Fruit fly (Drosophila melanogaster) whole organism, prepupa: ENCODE results near the gene PGRP-LC.

ENCODE experiments used
- CG10631 ChIP-seq: fragments of 200-800 bp; sonication (Bioruptor generic); optimal IDR thresholded peaks from 2 replicates; lab custom pipeline; 2016; ENCODE audit warnings: missing biosample characterization, missing genetic modification characterization
- CG11294 ChIP-seq: fragments of 200-800 bp; sonication (Bioruptor generic); IDR thresholded peaks from 2 replicates; pipeline ENCODE4 v1.3.6; 2022; ENCODE audit warnings: missing biosample characterization, missing genetic modification characterization
- CG11762 ChIP-seq: fragments of 200-800 bp; sonication (Bioruptor generic); optimal IDR thresholded peaks from 3 replicates; lab custom pipeline; 2016; ENCODE audit warnings: missing biosample characterization, missing genetic modification characterization; ENCODE audit not compliant: insufficient read depth
- CG1621 ChIP-seq: fragments of 200-800 bp; sonication (Bioruptor generic); optimal IDR thresholded peaks from 3 replicates; lab custom pipeline; 2018; ENCODE audit warnings: missing biosample characterization, mild to moderate bottlenecking, missing genetic modification characterization
- CG16779 ChIP-seq: fragments of 200-800 bp; sonication (Bioruptor generic); optimal IDR thresholded peaks from 3 replicates; lab custom pipeline; 2017; ENCODE audit warnings: missing biosample characterization, mild to moderate bottlenecking, missing genetic modification characterization
- CG3032 ChIP-seq: fragments of 200-800 bp; optimal IDR thresholded peaks from 2 replicates; lab custom pipeline; 2019; ENCODE audit warnings: missing biosample characterization, mild to moderate bottlenecking, missing genetic modification characterization, moderate library complexity
- CG32006 ChIP-seq: fragments of 200-800 bp; sonication (Bioruptor generic); optimal IDR thresholded peaks from 3 replicates; lab custom pipeline; 2017; ENCODE audit warnings: missing biosample characterization, mild to moderate bottlenecking, missing genetic modification characterization
- CG34406 ChIP-seq: fragments of 200-800 bp; sonication (Bioruptor generic); optimal IDR thresholded peaks from 3 replicates; lab custom pipeline; 2016; ENCODE audit warnings: missing biosample characterization, missing genetic modification characterization
- CG3919 ChIP-seq: fragments of 200-800 bp; sonication (Bioruptor generic); optimal IDR thresholded peaks from 3 replicates; lab custom pipeline; 2016; ENCODE audit warnings: missing biosample characterization, missing genetic modification characterization
- CG4318 ChIP-seq: fragments of 200-800 bp; sonication (Bioruptor generic); optimal IDR thresholded peaks from 3 replicates; lab custom pipeline; 2017; ENCODE audit warnings: missing biosample characterization, mild to moderate bottlenecking, missing genetic modification characterization
- CG6163 ChIP-seq: fragments of 200-800 bp; sonication (Bioruptor generic); IDR thresholded peaks from 3 replicates; pipeline ENCODE4 v1.3.6; 2022; ENCODE audit warnings: missing biosample characterization, missing genetic modification characterization
- CG6276 ChIP-seq: fragments of 200-800 bp; sonication (Bioruptor generic); optimal IDR thresholded peaks from 2 replicates; lab custom pipeline; 2017; ENCODE audit warnings: missing biosample characterization, mild to moderate bottlenecking, missing genetic modification characterization
- CG6854 ChIP-seq: fragments of 200-800 bp; sonication (Bioruptor generic); optimal IDR thresholded peaks from 2 replicates; lab custom pipeline; 2017; ENCODE audit warnings: missing biosample characterization, mild to moderate bottlenecking, missing genetic modification characterization
- CG7368 ChIP-seq: fragments of 200-800 bp; sonication (Bioruptor generic); optimal IDR thresholded peaks from 3 replicates; lab custom pipeline; 2016; ENCODE audit warnings: missing biosample characterization, missing genetic modification characterization
- CG8319 ChIP-seq: fragments of 200-800 bp; sonication (Bioruptor generic); optimal IDR thresholded peaks from 3 replicates; lab custom pipeline; 2016; ENCODE audit warnings: missing biosample characterization, missing genetic modification characterization
- CG8632 ChIP-seq: fragments of 200-800 bp; sonication (Bioruptor generic); optimal IDR thresholded peaks from 3 replicates; lab custom pipeline; 2016; ENCODE audit warnings: missing biosample characterization, missing genetic modification characterization
- CG9139 ChIP-seq: fragments of 200-800 bp; sonication (Bioruptor generic); optimal IDR thresholded peaks from 3 replicates; lab custom pipeline; 2017; ENCODE audit warnings: missing biosample characterization, mild to moderate bottlenecking, missing genetic modification characterization
- Eip75B ChIP-seq: fragments of 200-800 bp; sonication (Bioruptor generic); optimal IDR thresholded peaks from 3 replicates; lab custom pipeline; 2016; ENCODE audit warnings: missing biosample characterization, missing genetic modification characterization
- Eip78C ChIP-seq: fragments of 200-800 bp; sonication (Bioruptor generic); peaks from one replicate; lab custom pipeline; 2016; ENCODE audit warnings: missing biosample characterization, missing genetic modification characterization
- Ets21C ChIP-seq: fragments of 200-800 bp; sonication (Bioruptor generic); optimal IDR thresholded peaks from 3 replicates; lab custom pipeline; 2016; ENCODE audit warnings: missing biosample characterization, missing genetic modification characterization
- Ets96B ChIP-seq: fragments of 200-800 bp; optimal IDR thresholded peaks from 2 replicates; lab custom pipeline; 2019; ENCODE audit warnings: missing biosample characterization, mild to moderate bottlenecking, missing genetic modification characterization, moderate library complexity
- Hr38 ChIP-seq: sonication (Bioruptor generic); optimal IDR thresholded peaks from 2 replicates; lab custom pipeline; 2016; ENCODE audit warnings: missing biosample characterization, missing genetic modification characterization
- Hr4 ChIP-seq: fragments of 200-800 bp; sonication (Bioruptor generic); optimal IDR thresholded peaks from 3 replicates; lab custom pipeline; 2016; ENCODE audit warnings: missing biosample characterization, missing genetic modification characterization
- Lpt ChIP-seq: fragments of 200-800 bp; sonication (Bioruptor generic); optimal IDR thresholded peaks from 3 replicates; lab custom pipeline; 2016; ENCODE audit warnings: missing biosample characterization, missing genetic modification characterization
- Met ChIP-seq: fragments of 200-800 bp; sonication (Bioruptor generic); optimal IDR thresholded peaks from 3 replicates; lab custom pipeline; 2016; ENCODE audit warnings: missing biosample characterization, missing genetic modification characterization
- OdsH ChIP-seq: fragments of 200-800 bp; sonication (Bioruptor generic); optimal IDR thresholded peaks from 3 replicates; lab custom pipeline; 2016; ENCODE audit warnings: missing biosample characterization, missing genetic modification characterization
- Smox ChIP-seq: fragments of 200-800 bp; sonication (Bioruptor generic); optimal IDR thresholded peaks from 3 replicates; lab custom pipeline; 2016; ENCODE audit warnings: missing biosample characterization, missing genetic modification characterization
- Sox102F ChIP-seq: fragments of 200-800 bp; sonication (Bioruptor generic); optimal IDR thresholded peaks from 2 replicates; lab custom pipeline; 2016; ENCODE audit warnings: missing biosample characterization, mild to moderate bottlenecking, missing genetic modification characterization
- Sox14 ChIP-seq: fragments of 200-800 bp; sonication (Bioruptor generic); optimal IDR thresholded peaks from 3 replicates; lab custom pipeline; 2016; ENCODE audit warnings: missing biosample characterization, missing genetic modification characterization
- Sox15 ChIP-seq: fragments of 200-800 bp; sonication (Bioruptor generic); optimal IDR thresholded peaks from 3 replicates; lab custom pipeline; 2016; ENCODE audit warnings: missing biosample characterization, missing genetic modification characterization
- achi ChIP-seq: fragments of 200-800 bp; sonication (Bioruptor generic); optimal IDR thresholded peaks from 3 replicates; lab custom pipeline; 2016; ENCODE audit warnings: missing biosample characterization, missing genetic modification characterization
- cyc ChIP-seq: fragments of 200-800 bp; sonication (Bioruptor generic); optimal IDR thresholded peaks from 3 replicates; lab custom pipeline; 2016; ENCODE audit warnings: missing biosample characterization, missing genetic modification characterization
- dac ChIP-seq: fragments of 200-800 bp; sonication (Bioruptor generic); optimal IDR thresholded peaks from 2 replicates; lab custom pipeline; 2017; ENCODE audit warnings: missing biosample characterization, mild to moderate bottlenecking, missing genetic modification characterization
- dsx ChIP-seq: fragments of 200-800 bp; optimal IDR thresholded peaks from 3 replicates; lab custom pipeline; 2019; ENCODE audit warnings: missing biosample characterization, mild to moderate bottlenecking, missing genetic modification characterization, moderate library complexity; ENCODE audit not compliant: poor library complexity, severe bottlenecking
- eg ChIP-seq: fragments of 200-800 bp; sonication (Bioruptor generic); IDR thresholded peaks from 3 replicates; pipeline ENCODE4 v1.3.6; 2022; ENCODE audit warnings: missing biosample characterization, missing genetic modification characterization
- esn ChIP-seq: fragments of 200-800 bp; sonication (Bioruptor generic); optimal IDR thresholded peaks from 2 replicates; lab custom pipeline; 2016; ENCODE audit warnings: missing biosample characterization, mild to moderate bottlenecking, missing genetic modification characterization, moderate library complexity
- fd59A ChIP-seq: fragments of 200-800 bp; sonication (Bioruptor generic); optimal IDR thresholded peaks from 2 replicates; lab custom pipeline; 2017; ENCODE audit warnings: missing biosample characterization, mild to moderate bottlenecking, missing genetic modification characterization, missing genetic modification reagents
- fd85E ChIP-seq: fragments of 200-800 bp; sonication (Bioruptor generic); optimal IDR thresholded peaks from 3 replicates; lab custom pipeline; 2016; ENCODE audit warnings: missing biosample characterization, missing genetic modification characterization
- fkh ChIP-seq: fragments of 200-800 bp; sonication (Bioruptor generic); optimal IDR thresholded peaks from 3 replicates; lab custom pipeline; 2017; ENCODE audit warnings: missing biosample characterization, mild to moderate bottlenecking, missing genetic modification characterization, moderate library complexity
- net ChIP-seq: fragments of 200-800 bp; sonication (Bioruptor generic); optimal IDR thresholded peaks from 3 replicates; lab custom pipeline; 2016; ENCODE audit warnings: missing biosample characterization, missing genetic modification characterization
- salr ChIP-seq, 2 experiments: fragments of 200-800 bp; sonication (Bioruptor generic); optimal IDR thresholded peaks; 3 replicates each; lab custom pipeline; 2016 to 2018; ENCODE audit warnings: missing biosample characterization in 2 of 2, missing genetic modification characterization in 2 of 2, mild to moderate bottlenecking in 1 of 2
- spab ChIP-seq: fragments of 200-800 bp; sonication (Bioruptor generic); optimal IDR thresholded peaks from 2 replicates; lab custom pipeline; 2017; ENCODE audit warnings: missing biosample characterization, mild to moderate bottlenecking, missing genetic modification characterization, missing genetic modification reagents
- ss ChIP-seq, 2 experiments: fragments of 200-800 bp; sonication (Bioruptor generic); optimal IDR thresholded peaks; 2 replicates in 1 of 2; 3 replicates in 1 of 2; lab custom pipeline; 2017 to 2018; ENCODE audit warnings: mild to moderate bottlenecking in 2 of 2, missing biosample characterization in 2 of 2, missing genetic modification characterization in 2 of 2, moderate library complexity in 1 of 2
- svp ChIP-seq: fragments of 200-800 bp; sonication (Bioruptor generic); peaks from one replicate; lab custom pipeline; 2016; ENCODE audit warnings: missing biosample characterization, missing genetic modification characterization
- topi ChIP-seq: fragments of 200-800 bp; sonication (Bioruptor generic); optimal IDR thresholded peaks from 3 replicates; lab custom pipeline; 2016; ENCODE audit warnings: missing biosample characterization, missing genetic modification characterization
- vri ChIP-seq: fragments of 200-800 bp; sonication (Bioruptor generic); optimal IDR thresholded peaks from 3 replicates; lab custom pipeline; 2016; ENCODE audit warnings: missing biosample characterization, mild to moderate bottlenecking, missing genetic modification characterization

The PGRP-LC gene

DNA sequence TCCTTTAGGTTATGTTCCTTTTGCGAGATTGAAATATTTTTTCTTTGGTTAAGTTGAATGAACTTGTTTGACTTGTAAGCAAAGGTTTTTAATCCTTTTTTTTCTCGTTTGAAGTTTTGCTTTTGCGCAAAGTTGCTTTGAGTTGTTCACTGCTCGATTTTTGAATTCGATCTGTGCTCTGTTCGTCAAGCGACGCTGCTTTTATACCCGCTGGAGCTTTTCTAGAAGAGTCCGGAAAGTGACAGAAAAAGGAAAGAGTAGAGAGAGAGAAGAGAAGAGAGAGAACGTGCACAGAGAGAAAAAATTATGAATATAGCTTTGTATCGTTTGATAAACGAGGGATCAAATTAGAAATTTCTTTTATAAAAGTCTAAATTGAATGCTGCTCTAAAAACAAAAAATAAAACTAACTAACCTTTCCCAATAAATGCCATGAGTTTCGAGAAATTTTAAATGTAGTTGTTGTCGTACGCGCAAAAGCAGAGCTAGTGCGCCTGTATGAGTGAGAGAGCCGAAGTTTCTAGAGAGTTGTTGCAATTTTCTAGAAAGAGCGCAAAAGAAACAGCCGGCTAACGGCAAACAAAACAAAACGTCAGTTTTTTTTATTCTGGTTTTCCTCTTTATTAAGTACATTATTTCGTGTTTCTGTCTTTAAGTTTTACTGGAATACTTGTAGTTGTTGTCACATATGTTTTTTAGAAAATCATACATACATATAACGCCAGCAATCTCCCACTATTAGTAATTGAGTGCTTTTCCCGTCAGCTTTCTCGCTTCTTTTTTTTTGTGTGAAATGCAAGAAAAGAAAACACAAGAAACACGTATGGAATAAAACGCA, 38.8 kb downstream of the PGRP-LC start, which contains the start of gene Hsp26 (continued):
- TF ChIP-seq CG11762 (GFP tag; lab: Kevin White, UChicago), result peak; percentile 83
- TF ChIP-seq CG11294 (GFP tag; lab: Robert Waterston, UW), result peak; percentile 87
- TF ChIP-seq Ets96B (tag; lab: Kevin White, UChicago), result peak; percentile 91
- peak; percentile 94 for TF ChIP-seq Sox102F (GFP tag; lab: Kevin White, UChicago)
- TF ChIP-seq Eip75B (GFP tag; lab: Kevin White, UChicago), result peak; percentile 97
- peak; percentile 95 for TF ChIP-seq CG8632 (GFP tag; lab: Kevin White, UChicago)
- peak; percentile 79 for TF ChIP-seq CG4318
- TF ChIP-seq Hr38, result no peak
- TF ChIP-seq Sox15 (GFP tag; lab: Kevin White, UChicago), result peak; percentile 79
- peak; percentile 93 for TF ChIP-seq achi (GFP tag; lab: Kevin White, UChicago)

DNA sequence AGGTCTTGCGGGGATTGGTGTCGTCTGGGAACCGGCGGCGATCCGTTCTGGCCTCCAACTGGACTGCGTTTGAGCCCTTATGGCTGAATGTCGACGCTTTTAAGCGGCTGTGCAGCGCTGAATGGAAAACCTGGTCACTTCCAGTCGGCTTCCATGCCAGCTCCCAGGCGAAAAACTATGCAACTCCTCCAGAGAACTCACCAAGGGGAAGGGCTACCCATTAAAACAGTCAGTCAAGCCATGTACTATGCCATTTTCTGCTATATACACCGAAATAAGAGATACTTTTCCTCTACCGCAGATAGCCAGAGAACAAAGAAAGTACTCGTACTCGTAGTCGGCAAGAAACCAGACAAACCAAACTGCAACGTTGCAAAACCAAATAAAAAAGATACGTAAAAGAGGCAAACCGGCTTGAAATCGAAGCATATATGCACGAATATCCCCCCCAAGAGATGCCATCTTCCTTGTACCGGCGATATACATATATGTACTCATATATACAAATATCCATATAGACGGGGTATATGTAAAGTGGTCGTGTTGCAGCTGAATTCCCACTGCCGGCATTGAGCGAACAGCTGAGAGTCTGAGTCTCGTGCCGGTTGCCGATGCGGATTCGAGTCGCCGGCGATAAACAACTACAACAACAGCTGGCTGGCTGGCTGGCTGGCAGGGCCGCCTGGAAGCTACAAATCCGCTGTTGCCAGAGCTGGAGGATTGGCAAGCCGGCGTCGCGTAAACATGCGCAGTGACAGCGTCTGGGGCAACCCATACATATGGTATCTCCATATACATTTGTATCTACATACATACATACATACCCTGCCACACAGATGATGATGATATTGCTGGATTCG, 41.1 kb downstream of the PGRP-LC start, which contains the start of gene Hsp67Ba:
Gene Hsp67Ba (minus strand): TSS at position 51 of the 860 bp plus-strand sequence.
- TF ChIP-seq esn (GFP tag; lab: Kevin White, UChicago) (no peak), topi (GFP tag; lab: Kevin White, UChicago) (no peak), Ets21C (no peak), CG8319 (GFP tag; lab: Kevin White, UChicago) (no peak), CG10631 (GFP tag; lab: Kevin White, UChicago) (no peak), Ets96B (tag; lab: Kevin White, UChicago) (no peak), dsx (no peak), OdsH (GFP tag; lab: Kevin White, UChicago) (no peak), CG7368 (no peak), CG4318 (no peak), Hr38 (no peak), spab (GFP tag; lab: Kevin White, UChicago) (no peak), CG6854 (GFP tag; lab: Kevin White, UChicago) (peak; percentile 21), CG34406 (no peak), CG3919 (GFP tag; lab: Kevin White, UChicago) (no peak), Lpt (GFP tag; lab: Kevin White, UChicago) (no peak), dac (GFP tag; lab: Kevin White, UChicago) (no peak), Sox14 (GFP tag; lab: Kevin White, UChicago) (peak; percentile 67), CG8632 (GFP tag; lab: Kevin White, UChicago) (no peak), eg (GFP tag; lab: Robert Waterston, UW) (0 out of 3 replicates have a peak, but pooled peaks have one; percentile 25), CG16779 (tag; lab: Kevin White, UChicago) (no peak), CG1621 (no peak), Eip78C (GFP tag; lab: Kevin White, UChicago) (peak; percentile 76), CG11294 (GFP tag; lab: Robert Waterston, UW) (no peak), fkh (GFP tag; lab: Kevin White, UChicago) (no peak), Met (GFP tag; lab: Kevin White, UChicago) (no peak), fd59A (GFP tag; lab: Kevin White, UChicago) (no peak), Hr4 (GFP tag; lab: Kevin White, UChicago) (no peak), vri (GFP tag; lab: Kevin White, UChicago) (no peak), Smox (no peak), CG3032 (no peak), CG6163 (GFP tag; lab: Robert Waterston, UW) (no peak; the same call in 2 of the 3 replicates), net (GFP tag; lab: Kevin White, UChicago) (no peak), salr (GFP tag; optimal IDR thresholded peaks at IDR 0.05; lab: Kevin White, UChicago) (no peak), ss (GFP tag; optimal IDR thresholded peaks at IDR 0.05; lab: Kevin White, UChicago) (peak; percentile 5 to 47), fd85E (GFP tag; lab: Kevin White, UChicago) (no peak), CG32006 (GFP tag; lab: Kevin White, UChicago) (no peak), CG6276 (GFP tag; lab: Kevin White, UChicago) (no peak), svp (peak; percentile 34), CG9139 (GFP tag; lab: Kevin White, UChicago) (peak; percentile 23), achi (GFP tag; lab: Kevin White, UChicago) (no peak), cyc (GFP tag; lab: Kevin White, UChicago) (no peak)
